Fruit fly (Drosophila melanogaster): ENCODE measurements around the gene Wdr81.

The Wdr81 gene

dm6 chr2L:12004211-12004979 lies 16.4 kb downstream of the Wdr81 start (continued):
- TF ChIP-seq ewg (GFP tag; optimal IDR thresholded peaks at IDR 0.05), result peak; percentile 33
- TF ChIP-seq CG17568 (GFP tag; optimal IDR thresholded peaks at IDR 0.05), result peak; percentile 94
- no peak for TF ChIP-seq CG9215 (GFP tag; IDR thresholded peaks at IDR 0.05)
- TF ChIP-seq CG11723 (GFP tag; optimal IDR thresholded peaks at IDR 0.05), result peak; percentile 78
- TF ChIP-seq CG6791 (GFP tag; IDR thresholded peaks at IDR 0.05; ENCODE audit: partially characterized antibody), result no peak
- TF ChIP-seq CG30020 (tag; optimal IDR thresholded peaks at IDR 0.05), result no peak
- TF ChIP-seq lbe (GFP tag; optimal IDR thresholded peaks at IDR 0.05), result no peak
- TF ChIP-seq CG17385 (GFP tag; optimal IDR thresholded peaks at IDR 0.05), result peak; percentile 91
- TF ChIP-seq CG12219 (GFP tag; optimal IDR thresholded peaks at IDR 0.05), result peak; percentile 77
- TF ChIP-seq lab (GFP tag; optimal IDR thresholded peaks at IDR 0.05), result peak; percentile 81
- TF ChIP-seq Rfx (GFP tag; IDR thresholded peaks at IDR 0.05), result no peak
- no peak for TF ChIP-seq ssp (GFP tag; IDR thresholded peaks at IDR 0.05)
- no peak for TF ChIP-seq CG3726 (GFP tag; IDR thresholded peaks at IDR 0.05)
- TF ChIP-seq CG1792 (GFP tag; optimal IDR thresholded peaks at IDR 0.05), result peak; percentile 15
- TF ChIP-seq tio (GFP tag; optimal IDR thresholded peaks at IDR 0.05), result no peak
- peak; percentile 77 for TF ChIP-seq CHES-1-like (GFP tag; optimal IDR thresholded peaks at IDR 0.05)
- peak; percentile 39 for TF ChIP-seq CG18764 (GFP tag; optimal IDR thresholded peaks at IDR 0.05)
- TF ChIP-seq cas (GFP tag; IDR thresholded peaks at IDR 0.05), result no peak
- peak; percentile 86 for TF ChIP-seq ac (GFP tag; optimal IDR thresholded peaks at IDR 0.05)
- peak; percentile 77 for TF ChIP-seq CG12659 (GFP tag; optimal IDR thresholded peaks at IDR 0.05)
- TF ChIP-seq Mes4 (GFP tag; optimal IDR thresholded peaks at IDR 0.05), result peak; percentile 63
- TF ChIP-seq CG13424 (tag; optimal IDR thresholded peaks at IDR 0.05), result peak; percentile 76
- no peak for TF ChIP-seq Dbx (GFP tag; IDR thresholded peaks at IDR 0.05)
- TF ChIP-seq CG7928 (GFP tag; optimal IDR thresholded peaks at IDR 0.05), result peak; percentile 38
- no peak for TF ChIP-seq so (GFP tag; IDR thresholded peaks at IDR 0.05)
- TF ChIP-seq CG4360 (GFP tag; IDR thresholded peaks at IDR 0.05), result no peak
- no peak for TF ChIP-seq pzg (GFP tag; optimal IDR thresholded peaks at IDR 0.05)
- peak; percentile 62 for TF ChIP-seq CG7987 (GFP tag; optimal IDR thresholded peaks at IDR 0.05)
- TF ChIP-seq jing (GFP tag; optimal IDR thresholded peaks at IDR 0.05), result no peak
- TF ChIP-seq sna (GFP tag; IDR thresholded peaks at IDR 0.05; ENCODE audit: partially characterized antibody), result no peak
- TF ChIP-seq CG8478 (optimal IDR thresholded peaks at IDR 0.05), result no peak
- peak; percentile 58 for TF ChIP-seq BEAF-32 (GFP tag; optimal IDR thresholded peaks at IDR 0.05)
- peak; percentile 34 for TF ChIP-seq CG12744 (GFP tag; optimal IDR thresholded peaks at IDR 0.05)
- TF ChIP-seq CG1602 (GFP tag; optimal IDR thresholded peaks at IDR 0.05), result peak; percentile 8
- peak; percentile 93 for TF ChIP-seq CG33557 (GFP tag; optimal IDR thresholded peaks at IDR 0.05)
- TF ChIP-seq sd (tag; optimal IDR thresholded peaks at IDR 0.05), result peak; percentile 100
- peak; percentile 58 for TF ChIP-seq trh (GFP tag; optimal IDR thresholded peaks at IDR 0.05)
- peak; percentile 95 for TF ChIP-seq sens (GFP tag)
- TF ChIP-seq tup (GFP tag; optimal IDR thresholded peaks at IDR 0.05), result peak; percentile 46
- TF ChIP-seq Usf (GFP tag; optimal IDR thresholded peaks at IDR 0.05), result no peak
- no peak for TF ChIP-seq luna (GFP tag; optimal IDR thresholded peaks at IDR 0.05)
- TF ChIP-seq CG15269 (tag; optimal IDR thresholded peaks at IDR 0.05), result peak; percentile 73
- TF ChIP-seq zfh2 (GFP tag; optimal IDR thresholded peaks at IDR 0.05), result no peak
- no peak for TF ChIP-seq CG5953 (GFP tag; IDR thresholded peaks at IDR 0.05)
- TF ChIP-seq Max (GFP tag; optimal IDR thresholded peaks at IDR 0.05), result peak; percentile 24
- TF ChIP-seq CG2712 (tag; optimal IDR thresholded peaks at IDR 0.05), result peak; percentile 2
- TF ChIP-seq CG7357 (GFP tag; IDR thresholded peaks at IDR 0.05), result 0 out of 3 replicates have a peak, but pooled peaks have one; percentile 7
- no peak for TF ChIP-seq CG17328 (GFP tag; IDR thresholded peaks at IDR 0.05)
- peak; percentile 62 for TF ChIP-seq CG12104 (GFP tag; optimal IDR thresholded peaks at IDR 0.05)
- no peak for TF ChIP-seq klu (GFP tag; IDR thresholded peaks at IDR 0.05)
